Fruit fly (Drosophila melanogaster) S2 (cell line): ENCODE data around the gene ds.

Source experiments
- CG8478 ChIP-seq: fragments of >200 bp; optimal IDR thresholded peaks from 2 replicates; lab custom pipeline; 2018
- CTCF ChIP-seq, 2 experiments: fragments of >200 bp; optimal IDR thresholded peaks; 2 replicates each; lab custom pipeline; 2018

DNA sequence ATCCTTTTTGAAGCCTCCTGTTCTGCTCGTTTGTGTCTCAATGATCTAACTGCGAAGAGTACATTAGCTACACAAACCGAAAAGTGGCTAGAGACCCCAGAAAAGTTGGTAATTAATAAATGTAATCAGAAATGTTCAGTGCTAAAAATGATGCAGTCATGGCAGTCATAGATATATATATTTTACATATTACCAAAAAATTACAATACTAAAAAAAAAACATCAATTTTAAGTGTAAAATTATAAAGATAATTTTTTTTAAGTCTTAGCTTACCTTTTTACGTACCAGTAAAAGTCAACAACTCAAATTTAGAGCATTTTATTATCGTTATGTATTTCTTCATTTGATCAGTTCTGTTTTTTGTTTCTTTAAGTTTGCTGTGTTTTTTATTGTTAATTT, 102.0 kb downstream of the ds start:
- no peak for TF ChIP-seq CTCF (optimal IDR thresholded peaks at IDR 0.05; lab: Kevin White, UChicago)
- no peak for TF ChIP-seq CG8478 (lab: Kevin White, UChicago)
